Worm (Caenorhabditis elegans) whole organism, late embryonic: ENCODE results near the gene Y49F6C.6.

Experiments used
- C08G9.2 ChIP-seq: sonication (generic microtip); optimal IDR thresholded peaks from 2 replicates; lab custom pipeline; 2016; ENCODE audit warnings: mild to moderate bottlenecking, missing genetic modification characterization, moderate library complexity, missing compliant biosample characterization
- F13H6.1 ChIP-seq: sonication (generic microtip); optimal IDR thresholded peaks from 2 replicates; lab custom pipeline; 2016; ENCODE audit warnings: missing genetic modification characterization, missing compliant biosample characterization
- K09A11.1 ChIP-seq: sonication (generic microtip); optimal IDR thresholded peaks from 2 replicates; lab custom pipeline; 2017; ENCODE audit warnings: antibody characterized with exemption, mild to moderate bottlenecking, missing genetic modification characterization, missing compliant biosample characterization; ENCODE audit not compliant: insufficient read depth
- T23F11.4 ChIP-seq: fragments of 200-800 bp; sonication (Bioruptor generic); optimal IDR thresholded peaks from 2 replicates; lab custom pipeline; 2018; ENCODE audit warnings: mild to moderate bottlenecking, missing genetic modification characterization, missing compliant biosample characterization
- ceh-2 ChIP-seq: sonication (generic microtip); optimal IDR thresholded peaks from 2 replicates; lab custom pipeline; 2016; ENCODE audit warnings: missing genotype, missing genetic modification characterization, missing compliant biosample characterization
- ceh-30 ChIP-seq: fragments of 150-350 bp; optimal IDR thresholded peaks from 2 replicates; lab custom pipeline; 2014; ENCODE audit warnings: missing biosample characterization, missing genetic modification characterization
- ceh-34 ChIP-seq: sonication (generic microtip); optimal IDR thresholded peaks from 2 replicates; lab custom pipeline; 2016; ENCODE audit warnings: mild to moderate bottlenecking, missing genetic modification characterization, missing compliant biosample characterization
- ceh-45 ChIP-seq: fragments of 200-800 bp; sonication (Bioruptor generic); IDR thresholded peaks from 2 replicates; pipeline ENCODE4 v1.3.6; 2022; ENCODE audit warnings: missing genetic modification reagents, missing genetic modification characterization, missing compliant biosample characterization
- ceh-6 ChIP-seq: fragments of 200-800 bp; sonication (Bioruptor generic); optimal IDR thresholded peaks from 2 replicates; lab custom pipeline; 2018; ENCODE audit warnings: mild to moderate bottlenecking, missing genetic modification characterization, missing compliant biosample characterization
- elt-2 ChIP-seq: sonication (generic microtip); optimal IDR thresholded peaks from 2 replicates; lab custom pipeline; 2016; ENCODE audit warnings: missing genetic modification reagents, missing genetic modification characterization, missing compliant biosample characterization
- elt-4 ChIP-seq: sonication (generic microtip); optimal IDR thresholded peaks from 2 replicates; lab custom pipeline; 2016; ENCODE audit warnings: missing genetic modification characterization, missing compliant biosample characterization
- eyg-1 ChIP-seq: sonication (generic microtip); optimal IDR thresholded peaks from 2 replicates; lab custom pipeline; 2016; ENCODE audit warnings: missing genotype, missing genetic modification characterization, missing compliant biosample characterization
- fax-1 ChIP-seq: sonication (generic microtip); optimal IDR thresholded peaks from 2 replicates; lab custom pipeline; 2016; ENCODE audit warnings: missing genotype, missing genetic modification characterization, missing compliant biosample characterization
- fkh-6 ChIP-seq: sonication (generic microtip); optimal IDR thresholded peaks from 2 replicates; lab custom pipeline; 2016; ENCODE audit warnings: missing genetic modification characterization, missing compliant biosample characterization
- gmeb-2 ChIP-seq: sonication (generic microtip); optimal IDR thresholded peaks from 2 replicates; lab custom pipeline; 2016; ENCODE audit warnings: missing genetic modification characterization, inconsistent platforms, missing compliant biosample characterization
- hlh-13 ChIP-seq: fragments of 200-800 bp; sonication (Bioruptor generic); optimal IDR thresholded peaks from 2 replicates; lab custom pipeline; 2018; ENCODE audit warnings: mild to moderate bottlenecking, missing genetic modification characterization, missing compliant biosample characterization
- hlh-6 ChIP-seq: sonication (generic microtip); optimal IDR thresholded peaks from 2 replicates; lab custom pipeline; 2016; ENCODE audit warnings: missing genotype, missing genetic modification characterization, missing compliant biosample characterization
- hlh-8 ChIP-seq: sonication (generic microtip); optimal IDR thresholded peaks from 2 replicates; lab custom pipeline; 2016; ENCODE audit warnings: missing genotype, missing genetic modification characterization, missing compliant biosample characterization
- lim-6 ChIP-seq: sonication (generic microtip); optimal IDR thresholded peaks from 2 replicates; lab custom pipeline; 2016; ENCODE audit warnings: missing genetic modification characterization, missing compliant biosample characterization
- mec-3 ChIP-seq: sonication (generic microtip); optimal IDR thresholded peaks from 2 replicates; lab custom pipeline; 2016; ENCODE audit warnings: borderline replicate concordance, missing genetic modification characterization, missing compliant biosample characterization
- nfya-1 ChIP-seq: sonication (generic microtip); optimal IDR thresholded peaks from 2 replicates; lab custom pipeline; 2017; ENCODE audit warnings: missing genetic modification characterization, mild to moderate bottlenecking, missing compliant biosample characterization, antibody characterized with exemption, moderate library complexity
- nhr-11 ChIP-seq: fragments of 150-350 bp; optimal IDR thresholded peaks from 2 replicates; lab custom pipeline; 2014; ENCODE audit warnings: missing biosample characterization, missing genetic modification characterization
- nhr-232 ChIP-seq: sonication (generic microtip); optimal IDR thresholded peaks from 2 replicates; lab custom pipeline; 2016; ENCODE audit warnings: missing genetic modification characterization, missing compliant biosample characterization
- npax-4 ChIP-seq: sonication (generic microtip); optimal IDR thresholded peaks from 2 replicates; lab custom pipeline; 2016; ENCODE audit warnings: missing genetic modification characterization, missing compliant biosample characterization
- pag-3 ChIP-seq: sonication (generic microtip); optimal IDR thresholded peaks from 2 replicates; lab custom pipeline; 2016; ENCODE audit warnings: missing compliant biosample characterization, missing genetic modification characterization, borderline replicate concordance
- pha-2 ChIP-seq: sonication (generic microtip); optimal IDR thresholded peaks from 2 replicates; lab custom pipeline; 2017; ENCODE audit warnings: mild to moderate bottlenecking, missing genetic modification characterization, missing compliant biosample characterization
- pha-4 ChIP-seq: fragments of 150-350 bp; optimal IDR thresholded peaks from 2 replicates; lab custom pipeline; 2018; ENCODE audit warnings: missing biosample characterization, missing genetic modification reagents, missing genetic modification characterization
- ref-2 ChIP-seq: sonication (generic microtip); optimal IDR thresholded peaks from 2 replicates; lab custom pipeline; 2016; ENCODE audit warnings: missing genetic modification characterization, missing compliant biosample characterization
- sox-2 ChIP-seq: fragments of 200-800 bp; sonication (Bioruptor generic); IDR thresholded peaks from 2 replicates; pipeline ENCODE4 v1.3.6; 2022; ENCODE audit warnings: missing genetic modification reagents, missing genetic modification characterization, missing compliant biosample characterization
- sox-4 ChIP-seq: sonication (generic microtip); optimal IDR thresholded peaks from 2 replicates; lab custom pipeline; 2017; ENCODE audit warnings: mild to moderate bottlenecking, missing genetic modification characterization, inconsistent platforms, missing compliant biosample characterization
- tbx-2 ChIP-seq: sonication (generic microtip); optimal IDR thresholded peaks from 2 replicates; lab custom pipeline; 2016; ENCODE audit warnings: missing genetic modification characterization, missing compliant biosample characterization
- tbx-7 ChIP-seq: sonication (generic microtip); optimal IDR thresholded peaks from 2 replicates; lab custom pipeline; 2016; ENCODE audit warnings: missing genotype, missing genetic modification characterization, missing compliant biosample characterization
- unc-55 ChIP-seq: sonication (generic microtip); optimal IDR thresholded peaks from 2 replicates; lab custom pipeline; 2017; ENCODE audit warnings: missing biosample characterization, missing genetic modification reagents, missing genetic modification characterization
- unc-86 ChIP-seq: sonication (generic microtip); optimal IDR thresholded peaks from 2 replicates; lab custom pipeline; 2016; ENCODE audit warnings: missing genetic modification characterization, missing compliant biosample characterization
- zip-5 ChIP-seq: sonication (generic microtip); optimal IDR thresholded peaks from 2 replicates; lab custom pipeline; 2016; ENCODE audit warnings: missing genetic modification characterization, missing compliant biosample characterization

Y49F6C.6 gene

ce11 chrII:3327104-3327503 lies 39.9 kb downstream of the Y49F6C.6 start, which contains the start of gene Y46D2A.3:
TSS of gene Y46D2A.3 (minus strand) at chrII:3327204.
- no peak for TF ChIP-seq eyg-1 (tag; lab: Kevin White, UChicago)
- no peak for TF ChIP-seq ref-2 (tag; lab: Kevin White, UChicago)
- no peak for TF ChIP-seq fkh-6 (tag; lab: Kevin White, UChicago)
- no peak for TF ChIP-seq nhr-11
- no peak for TF ChIP-seq pha-4
- no peak for TF ChIP-seq tbx-7 (tag; lab: Kevin White, UChicago)
- no peak for TF ChIP-seq sox-2 (GFP tag; lab: Robert Waterston, UW)
- TF ChIP-seq K09A11.1: no peak
- TF ChIP-seq hlh-8 (tag; lab: Kevin White, UChicago): no peak
- no peak for TF ChIP-seq npax-4 (tag; lab: Kevin White, UChicago)
- TF ChIP-seq nhr-232 (tag; lab: Kevin White, UChicago): no peak
- TF ChIP-seq gmeb-2 (tag; lab: Kevin White, UChicago): no peak
- TF ChIP-seq ceh-45 (GFP tag; lab: Robert Waterston, UW): no peak
- no peak for TF ChIP-seq nfya-1 (tag; lab: Kevin White, UChicago)
- TF ChIP-seq hlh-13 (GFP tag; lab: Kevin White, UChicago): no peak
- TF ChIP-seq ceh-34 (tag; lab: Kevin White, UChicago): no peak
- TF ChIP-seq lim-6 (tag; lab: Kevin White, UChicago): no peak
- TF ChIP-seq, all 69 proteins: peak for 0

DNA sequence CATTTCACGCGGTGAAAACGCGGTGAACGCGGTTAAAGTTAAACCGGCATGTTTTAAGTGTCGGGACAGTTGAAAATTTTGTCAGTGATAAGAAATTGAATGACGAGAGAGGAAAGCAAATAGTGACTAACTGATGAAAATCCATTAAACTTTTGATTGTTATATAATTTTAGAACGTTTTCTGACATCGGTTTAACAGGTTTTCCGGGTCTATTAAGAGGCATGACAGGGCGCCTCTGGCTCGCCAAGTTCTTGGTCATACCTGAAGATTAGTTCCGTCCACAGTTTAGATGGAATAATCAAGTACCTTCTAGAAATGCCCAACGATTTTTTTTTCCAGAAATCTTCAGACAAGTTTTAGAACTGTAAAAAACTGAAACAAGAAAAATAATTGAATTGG lies 43.8 kb downstream of the Y49F6C.6 start, which contains the start of gene Y46D2A.2:
Y46D2A.2 (minus strand) TSS at position 101 of the 400 bp plus-strand sequence.
- TF ChIP-seq elt-2 (tag; lab: Kevin White, UChicago) (no peak), F13H6.1 (no peak), unc-55 (GFP tag; lab: Kevin White, UChicago) (no peak), ceh-34 (tag; lab: Kevin White, UChicago) (no peak), ceh-6 (GFP tag; lab: Kevin White, UChicago) (no peak), T23F11.4 (GFP tag; lab: Kevin White, UChicago) (no peak)

DNA sequence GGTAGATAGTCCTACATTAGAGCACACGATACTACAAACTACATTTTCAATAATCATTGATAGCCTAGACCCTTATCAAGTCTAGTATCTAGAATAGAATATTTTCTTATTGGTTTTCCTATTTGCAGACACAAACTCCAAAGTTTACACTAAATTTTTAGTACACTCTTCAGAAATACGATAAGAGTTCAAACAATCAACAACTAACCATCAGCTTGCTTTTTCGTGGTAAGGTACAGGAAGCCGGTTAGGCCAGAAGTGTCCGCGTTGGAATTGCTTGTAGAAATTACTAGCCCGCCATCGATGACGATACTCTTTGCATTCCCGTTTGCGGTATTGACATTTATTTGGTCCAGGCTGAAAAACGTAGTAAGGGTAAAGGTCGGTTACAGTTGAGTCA lies 44.7 kb downstream of the Y49F6C.6 start, which contains the start of gene Y46D2A.1:
Y46D2A.1 (plus strand) TSS at position 301 of the 400 bp plus-strand sequence.
- TF ChIP-seq tbx-2 (tag; lab: Kevin White, UChicago) (no peak), pag-3 (tag; lab: Kevin White, UChicago) (no peak), K09A11.1 (no peak), ceh-6 (GFP tag; lab: Kevin White, UChicago) (no peak), fax-1 (tag; lab: Kevin White, UChicago) (no peak), sox-2 (GFP tag; lab: Robert Waterston, UW) (no peak), pha-2 (tag; lab: Kevin White, UChicago) (no peak), ceh-2 (tag; lab: Kevin White, UChicago) (no peak), nhr-232 (tag; lab: Kevin White, UChicago) (no peak), C08G9.2 (tag; lab: Kevin White, UChicago) (no peak), hlh-6 (tag; lab: Kevin White, UChicago) (no peak), fkh-6 (tag; lab: Kevin White, UChicago) (no peak), mec-3 (no peak), unc-86 (no peak), nfya-1 (tag; lab: Kevin White, UChicago) (no peak), T23F11.4 (GFP tag; lab: Kevin White, UChicago) (no peak), sox-4 (tag; lab: Kevin White, UChicago) (no peak), zip-5 (no peak), elt-4 (tag; lab: Kevin White, UChicago) (no peak)

- TF ChIP-seq ceh-30 (tag; lab: Kevin White, UChicago) (no peak), tbx-7 (tag; lab: Kevin White, UChicago) (no peak), elt-2 (tag; lab: Kevin White, UChicago) (peak; percentile 76)
These were observed 48.2 kb downstream of the Y49F6C.6 start for ce11 chrII:3318839-3319238.
